Worm (Caenorhabditis elegans): Measurements from ENCODE around the gene F13E9.15.

The F13E9.15 gene

ce11 chrIV:10854042-10854441, 35.6 kb downstream of the F13E9.15 start:
- no peak for TF ChIP-seq him-1 (tag; optimal IDR thresholded peaks at IDR 0.05)
- TF ChIP-seq W03F9.2 (tag; optimal IDR thresholded peaks at IDR 0.05), result no peak
- no peak for TF ChIP-seq dao-5 (tag; optimal IDR thresholded peaks at IDR 0.05)

ce11 chrIV:10852403-10852802, 37.3 kb downstream of the F13E9.15 start:
- TF ChIP-seq him-1 (tag; optimal IDR thresholded peaks at IDR 0.05) (no peak), W03F9.2 (tag; optimal IDR thresholded peaks at IDR 0.05) (no peak), dao-5 (tag; optimal IDR thresholded peaks at IDR 0.05) (no peak)

ce11 chrIV:10851833-10852232, 37.8 kb downstream of the F13E9.15 start, which contains the start of gene T11G6.4:
T11G6.4 (minus strand) TSS chrIV:10851933.
- TF ChIP-seq dao-5 (tag; optimal IDR thresholded peaks at IDR 0.05) (no peak), W03F9.2 (tag; optimal IDR thresholded peaks at IDR 0.05) (no peak)

- no peak for TF ChIP-seq W03F9.2 (tag; optimal IDR thresholded peaks at IDR 0.05)
- no peak for TF ChIP-seq dao-5 (tag; optimal IDR thresholded peaks at IDR 0.05)
- TF ChIP-seq him-1 (tag; optimal IDR thresholded peaks at IDR 0.05), result no peak
These were observed 38.5 kb downstream of the F13E9.15 start for ce11 chrIV:10851136-10851535.

- TF ChIP-seq him-1 (tag; optimal IDR thresholded peaks at IDR 0.05) (no peak), dao-5 (tag; optimal IDR thresholded peaks at IDR 0.05) (no peak), W03F9.2 (tag; optimal IDR thresholded peaks at IDR 0.05) (no peak)
These were observed 46.8 kb downstream of the F13E9.15 start, which contains the start of gene T11G6.5 for ce11 chrIV:10842705-10843364. T11G6.5 (minus strand) TSS chrIV:10842755.

ce11 chrIV:10842232-10842631, 47.4 kb downstream of the F13E9.15 start:
- TF ChIP-seq dao-5 (tag; optimal IDR thresholded peaks at IDR 0.05) (no peak), W03F9.2 (tag; optimal IDR thresholded peaks at IDR 0.05) (no peak), him-1 (tag; optimal IDR thresholded peaks at IDR 0.05) (no peak)

All from whole organism, L4/young adult.